Worm (Caenorhabditis elegans) whole organism, mixed stage, embryonic: ENCODE results near the gene cyy-1.

Source experiments
- M03D4.4 ChIP-seq: sonication (generic microtip); optimal IDR thresholded peaks from 2 replicates; lab custom pipeline; 2017; ENCODE audit warnings: mild to moderate bottlenecking, missing genetic modification characterization, missing compliant biosample characterization
- bed-3 ChIP-seq: fragments of 200-800 bp; sonication (Bioruptor generic); optimal IDR thresholded peaks from 3 replicates; lab custom pipeline; 2018; ENCODE audit warnings: mild to moderate bottlenecking, missing genetic modification characterization, moderate library complexity, missing compliant biosample characterization
- cnd-1 ChIP-seq: fragments of 200-800 bp; sonication (Bioruptor generic); optimal IDR thresholded peaks from 2 replicates; lab custom pipeline; 2018; ENCODE audit warnings: mild to moderate bottlenecking, missing genetic modification characterization, missing compliant biosample characterization
- elt-3 ChIP-seq: fragments of 150-350 bp; optimal IDR thresholded peaks from 2 replicates; lab custom pipeline; 2014; ENCODE audit warnings: missing biosample characterization, missing genetic modification characterization
- hlh-1 ChIP-seq: fragments of 150-350 bp; optimal IDR thresholded peaks from 2 replicates; lab custom pipeline; 2014; ENCODE audit warnings: missing biosample characterization, missing genetic modification reagents, missing genetic modification characterization
- mab-5 ChIP-seq: fragments of 150-350 bp; optimal IDR thresholded peaks from 2 replicates; lab custom pipeline; 2014; ENCODE audit warnings: missing biosample characterization, missing genetic modification characterization
- nhr-12 ChIP-seq: fragments of 150-350 bp; optimal IDR thresholded peaks from 2 replicates; lab custom pipeline; 2014; ENCODE audit warnings: missing biosample characterization, missing genetic modification characterization
- nhr-28 ChIP-seq: fragments of 150-350 bp; optimal IDR thresholded peaks from 2 replicates; lab custom pipeline; 2014; ENCODE audit warnings: missing biosample characterization, missing genetic modification characterization
- nhr-76 ChIP-seq: sonication (generic microtip); optimal IDR thresholded peaks from 2 replicates; lab custom pipeline; 2017; ENCODE audit warnings: missing biosample characterization, missing genetic modification characterization
- pha-4 ChIP-seq: fragments of 150-350 bp; optimal IDR thresholded peaks from 2 replicates; lab custom pipeline; 2018; ENCODE audit warnings: missing biosample characterization, missing genetic modification reagents, missing genetic modification characterization
- snpc-4 ChIP-seq: fragments of 150-350 bp; optimal IDR thresholded peaks from 2 replicates; lab custom pipeline; 2014; ENCODE audit warnings: missing biosample characterization, missing genetic modification characterization
- unc-62 ChIP-seq: fragments of 150-350 bp; optimal IDR thresholded peaks from 2 replicates; lab custom pipeline; 2014; ENCODE audit warnings: missing biosample characterization, missing genetic modification reagents, missing genetic modification characterization
- ztf-11 ChIP-seq: fragments of 150-350 bp; optimal IDR thresholded peaks from 2 replicates; lab custom pipeline; 2014; ENCODE audit warnings: missing biosample characterization, missing genetic modification characterization

ce11 chrIII:8402633-8403032 is 3.0 kb upstream of the cyy-1 start:
- no peak for TF ChIP-seq snpc-4
- TF ChIP-seq mab-5 (tag; lab: Kevin White, UChicago), result no peak
- TF ChIP-seq nhr-28 (tag; lab: Kevin White, UChicago), result no peak
- TF ChIP-seq pha-4, result no peak
- no peak for TF ChIP-seq bed-3
- TF ChIP-seq nhr-12 (tag; lab: Kevin White, UChicago), result no peak
- TF ChIP-seq unc-62 (GFP tag; lab: Kevin White, UChicago), result no peak
- no peak for TF ChIP-seq M03D4.4 (tag; lab: Kevin White, UChicago)
- no peak for TF ChIP-seq hlh-1 (tag; lab: Kevin White, UChicago)
- TF ChIP-seq nhr-76 (tag; lab: Kevin White, UChicago), result no peak
- no peak for TF ChIP-seq ztf-11
- TF ChIP-seq cnd-1 (tag; lab: Kevin White, UChicago), result no peak
- no peak for TF ChIP-seq elt-3 (tag; lab: Kevin White, UChicago)
